Worm (Caenorhabditis elegans) whole organism, dauer: ENCODE measurements around the gene set-15.

ENCODE experiments used
- unc-62 ChIP-seq: sonication (generic microtip); optimal IDR thresholded peaks from 2 replicates; lab custom pipeline; 2017; ENCODE audit warnings: missing biosample characterization, missing genetic modification reagents, missing genetic modification characterization

set-15 gene

ce11 chrIV:4788332-4788731 lies 8.3 kb upstream of the set-15 start, which contains the start of gene nhr-104:
Gene nhr-104 (minus strand): TSS chrIV:4788692.
- no peak for TF ChIP-seq unc-62 (GFP tag; lab: Kevin White, UChicago)

- TF ChIP-seq unc-62 (GFP tag; lab: Kevin White, UChicago): no peak
Measured at ce11 chrIV:4781123-4781522, 1.1 kb upstream of the set-15 start.

ce11 chrIV:4776501-4776900 lies 3.5 kb downstream of the set-15 start:
- no peak for TF ChIP-seq unc-62 (GFP tag; lab: Kevin White, UChicago)

ce11 chrIV:4776001-4776400 lies 4.0 kb downstream of the set-15 start, which contains the start of gene R11E3.19:
Gene R11E3.19 (minus strand): TSS chrIV:4776101.
- TF ChIP-seq unc-62 (GFP tag; lab: Kevin White, UChicago): no peak

- TF ChIP-seq unc-62 (GFP tag; lab: Kevin White, UChicago): no peak
Measured at ce11 chrIV:4771792-4772191, 8.2 kb downstream of the set-15 start, which contains the start of gene R11E3.2. Gene R11E3.2 (plus strand): TSS chrIV:4772092.

- TF ChIP-seq unc-62 (GFP tag; lab: Kevin White, UChicago): no peak
Measured at ce11 chrIV:4764422-4764821, 15.6 kb downstream of the set-15 start, which contains the start of gene npp-26. Gene npp-26 (plus strand): TSS chrIV:4764722.

- no peak for TF ChIP-seq unc-62 (GFP tag; lab: Kevin White, UChicago)
Measured at ce11 chrIV:4763844-4764243, 16.2 kb downstream of the set-15 start, which contains the start of gene Y17G9B.2. Gene Y17G9B.2 (plus strand): TSS chrIV:4764144.

- no peak for TF ChIP-seq unc-62 (GFP tag; lab: Kevin White, UChicago)
Measured at ce11 chrIV:4760378-4761084, 19.5 kb downstream of the set-15 start, which contains the start of the genes memi-1 and cyp-31A3. Gene memi-1 (minus strand): TSS chrIV:4760428. Gene cyp-31A3 (plus strand): TSS chrIV:4761049.

- no peak for TF ChIP-seq unc-62 (GFP tag; lab: Kevin White, UChicago)
Measured at ce11 chrIV:4758659-4759058, 21.4 kb downstream of the set-15 start, which contains the start of gene Y17G9B.8. Gene Y17G9B.8 (minus strand): TSS chrIV:4758840.

ce11 chrIV:4755929-4756655 lies 23.9 kb downstream of the set-15 start, which contains the start of the genes fbxb-77 and Y17G9B.11:
Gene fbxb-77 (minus strand): TSS chrIV:4756157.
Gene Y17G9B.11 (plus strand): TSS chrIV:4756605.
- TF ChIP-seq unc-62 (GFP tag; lab: Kevin White, UChicago): no peak

ce11 chrIV:4751814-4752213 lies 28.2 kb downstream of the set-15 start, which contains the start of gene Y17G9B.4:
Gene Y17G9B.4 (plus strand): TSS chrIV:4752119.
- no peak for TF ChIP-seq unc-62 (GFP tag; lab: Kevin White, UChicago)

- peak; percentile 61 for TF ChIP-seq unc-62 (GFP tag; lab: Kevin White, UChicago)
Measured at ce11 chrIV:4749728-4750278, 30.2 kb downstream of the set-15 start, which contains the start of the genes rpl-20 and Y17G9B.5. Gene rpl-20 (minus strand): TSS chrIV:4749778. Gene Y17G9B.5 (plus strand): TSS chrIV:4750240.

- no peak for TF ChIP-seq unc-62 (GFP tag; lab: Kevin White, UChicago)
Measured at ce11 chrIV:4749155-4749554, 30.9 kb downstream of the set-15 start.

ce11 chrIV:4748408-4749105 lies 31.5 kb downstream of the set-15 start, which contains the start of gene cyc-2.1:
Gene cyc-2.1 (minus strand): TSS chrIV:4749012.
- TF ChIP-seq unc-62 (GFP tag; lab: Kevin White, UChicago): no peak

ce11 chrIV:4747553-4747952 lies 32.5 kb downstream of the set-15 start, which contains the start of gene tctn-1:
Gene tctn-1 (minus strand): TSS chrIV:4747832.
- TF ChIP-seq unc-62 (GFP tag; lab: Kevin White, UChicago): no peak
